Worm (Caenorhabditis elegans) whole organism, L4/young adult: ENCODE results near the gene pxd-1.

Experiments used
- dao-5 ChIP-seq: sonication (generic microtip); optimal IDR thresholded peaks from 2 replicates; lab custom pipeline; 2016; ENCODE audit warnings: missing genotype, missing genetic modification characterization, moderate library complexity, missing compliant biosample characterization
- him-1 ChIP-seq: sonication (generic microtip); optimal IDR thresholded peaks from 2 replicates; lab custom pipeline; 2016; ENCODE audit warnings: missing genotype, missing genetic modification reagents, missing genetic modification characterization, missing compliant biosample characterization

- TF ChIP-seq him-1 (peak; percentile 69), dao-5 (tag; lab: Kevin White, UChicago) (no peak)
Observed at ce11 chrIII:3984049-3984484, 21.9 kb upstream of the pxd-1 start.
